Worm (Caenorhabditis elegans): ENCODE results near the gene toe-2.

toe-2 gene

ce11 chrII:6561300-6561699 lies 40.1 kb upstream of the toe-2 start, which contains the start of gene F18C5.10:
Gene F18C5.10 (minus strand): TSS chrII:6561444.
- TF ChIP-seq hnd-1 (tag; optimal IDR thresholded peaks at IDR 0.05) (no peak), pes-1 (GFP tag; IDR thresholded peaks at IDR 0.05) (no peak), sea-1 (GFP tag; conservative IDR thresholded peaks at IDR 0.05) (no peak), tra-4 (tag; optimal IDR thresholded peaks at IDR 0.05) (no peak), ama-1 (optimal IDR thresholded peaks at IDR 0.05) (no peak), hmg-4 (GFP tag; optimal IDR thresholded peaks at IDR 0.05) (no peak), flt-1 (GFP tag; IDR thresholded peaks at IDR 0.05) (no peak), F13C5.2 (tag; optimal IDR thresholded peaks at IDR 0.05) (no peak), B0310.2 (tag; optimal IDR thresholded peaks at IDR 0.05) (no peak), ets-7 (tag; optimal IDR thresholded peaks at IDR 0.05) (no peak), ceh-13 (GFP tag; optimal IDR thresholded peaks at IDR 0.05) (no peak), tbx-11 (GFP tag; IDR thresholded peaks at IDR 0.05) (no peak), hmbx-1 (tag; optimal IDR thresholded peaks at IDR 0.05) (no peak), tbx-37 (GFP tag; conservative IDR thresholded peaks at IDR 0.05) (no peak), ceh-36 (tag; optimal IDR thresholded peaks at IDR 0.05) (no peak), scrt-1 (GFP tag; IDR thresholded peaks at IDR 0.05) (no peak)

ce11 chrII:6560291-6560690 lies 39.1 kb upstream of the toe-2 start:
- TF ChIP-seq scrt-1 (GFP tag; IDR thresholded peaks at IDR 0.05), result no peak
- no peak for TF ChIP-seq tra-4 (tag; optimal IDR thresholded peaks at IDR 0.05)

- TF ChIP-seq tbx-11 (GFP tag; IDR thresholded peaks at IDR 0.05), result no peak
- TF ChIP-seq sea-1 (GFP tag; conservative IDR thresholded peaks at IDR 0.05), result no peak
- no peak for TF ChIP-seq ceh-13 (GFP tag; optimal IDR thresholded peaks at IDR 0.05)
- no peak for TF ChIP-seq scrt-1 (GFP tag; IDR thresholded peaks at IDR 0.05)
- no peak for TF ChIP-seq aly-1 (tag; optimal IDR thresholded peaks at IDR 0.05)
- TF ChIP-seq hmg-4 (GFP tag; optimal IDR thresholded peaks at IDR 0.05), result no peak
- no peak for TF ChIP-seq ama-1 (optimal IDR thresholded peaks at IDR 0.05)
- TF ChIP-seq flt-1 (GFP tag; IDR thresholded peaks at IDR 0.05), result no peak
- no peak for TF ChIP-seq B0310.2 (tag; optimal IDR thresholded peaks at IDR 0.05)
- no peak for TF ChIP-seq pes-1 (GFP tag; IDR thresholded peaks at IDR 0.05)
Observed at ce11 chrII:6558887-6559286, 37.7 kb upstream of the toe-2 start.

- TF ChIP-seq pes-1 (GFP tag; IDR thresholded peaks at IDR 0.05), result no peak
Observed at ce11 chrII:6554677-6555076, 33.5 kb upstream of the toe-2 start, which contains the start of gene wrn-1. Gene wrn-1 (plus strand): TSS chrII:6554977.

ce11 chrII:6544842-6545410 lies 23.7 kb upstream of the toe-2 start, which contains the start of gene lron-15:
Gene lron-15 (minus strand): TSS chrII:6544892.
- TF ChIP-seq ets-7 (tag; optimal IDR thresholded peaks at IDR 0.05) (no peak), sea-1 (GFP tag; conservative IDR thresholded peaks at IDR 0.05) (no peak), flt-1 (GFP tag; IDR thresholded peaks at IDR 0.05) (no peak), tbx-11 (GFP tag; IDR thresholded peaks at IDR 0.05) (no peak), tbx-37 (GFP tag; conservative IDR thresholded peaks at IDR 0.05) (no peak)

- TF ChIP-seq aly-1 (tag; optimal IDR thresholded peaks at IDR 0.05) (no peak), ceh-36 (tag; optimal IDR thresholded peaks at IDR 0.05) (no peak), F13C5.2 (tag; optimal IDR thresholded peaks at IDR 0.05) (peak; percentile 5)
Observed at ce11 chrII:6535957-6536424, 14.8 kb upstream of the toe-2 start, which contains the start of gene utp-20. Gene utp-20 (plus strand): TSS chrII:6536374.

- no peak for TF ChIP-seq hmbx-1 (tag; optimal IDR thresholded peaks at IDR 0.05)
- no peak for TF ChIP-seq sea-1 (GFP tag; conservative IDR thresholded peaks at IDR 0.05)
Observed at ce11 chrII:6531940-6532339, 10.8 kb upstream of the toe-2 start, which contains the start of gene abcx-1. Gene abcx-1 (plus strand): TSS chrII:6532163.

ce11 chrII:6531527-6531926 lies 10.3 kb upstream of the toe-2 start, which contains the start of gene abch-1:
Gene abch-1 (minus strand): TSS chrII:6531627.
- no peak for TF ChIP-seq hmg-4 (GFP tag; optimal IDR thresholded peaks at IDR 0.05)

- no peak for TF ChIP-seq hnd-1 (tag; optimal IDR thresholded peaks at IDR 0.05)
- TF ChIP-seq flt-1 (GFP tag; IDR thresholded peaks at IDR 0.05), result no peak
- TF ChIP-seq ceh-13 (GFP tag; optimal IDR thresholded peaks at IDR 0.05), result no peak
- no peak for TF ChIP-seq hmbx-1 (tag; optimal IDR thresholded peaks at IDR 0.05)
- TF ChIP-seq B0310.2 (tag; optimal IDR thresholded peaks at IDR 0.05), result no peak
- TF ChIP-seq tbx-11 (GFP tag; IDR thresholded peaks at IDR 0.05), result no peak
- no peak for TF ChIP-seq ama-1 (optimal IDR thresholded peaks at IDR 0.05)
- TF ChIP-seq tbx-37 (GFP tag; conservative IDR thresholded peaks at IDR 0.05), result no peak
- no peak for TF ChIP-seq tra-4 (tag; optimal IDR thresholded peaks at IDR 0.05)
- TF ChIP-seq aly-1 (tag; optimal IDR thresholded peaks at IDR 0.05), result no peak
- TF ChIP-seq F13C5.2 (tag; optimal IDR thresholded peaks at IDR 0.05), result no peak
- no peak for TF ChIP-seq hmg-4 (GFP tag; optimal IDR thresholded peaks at IDR 0.05)
- TF ChIP-seq ceh-36 (tag; optimal IDR thresholded peaks at IDR 0.05), result no peak
- TF ChIP-seq ets-7 (tag; optimal IDR thresholded peaks at IDR 0.05), result no peak
Observed at ce11 chrII:6528629-6529028, 7.4 kb upstream of the toe-2 start, which contains the start of gene C56E6.4. Gene C56E6.4 (minus strand): TSS chrII:6528729.

Data from whole organism, early embryonic.